Worm (Caenorhabditis elegans): ENCODE data around the gene sec-22.

DNA sequence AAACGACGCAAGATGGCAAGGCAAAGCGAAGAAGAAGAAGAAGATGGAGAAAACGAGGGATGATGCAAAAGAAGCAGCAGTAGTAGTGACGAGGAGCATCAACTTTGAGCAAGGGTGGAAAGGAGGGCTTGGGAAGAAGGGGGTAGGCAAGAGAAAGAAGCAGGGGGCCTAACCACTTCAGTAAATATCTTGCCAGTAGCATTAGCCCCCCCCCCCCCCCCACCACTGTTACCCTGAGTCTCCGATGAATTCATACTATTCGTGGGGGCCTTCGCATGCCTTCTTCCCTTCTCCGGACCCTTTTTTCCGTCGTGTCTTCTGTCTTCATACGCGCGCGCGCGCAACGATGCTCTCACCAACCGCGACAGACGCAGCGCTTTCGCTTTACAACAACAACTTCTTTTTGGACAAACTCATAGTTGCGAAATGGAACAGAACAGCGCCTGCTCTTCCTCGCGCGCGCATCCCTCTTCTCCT lies 13.5 kb upstream of the sec-22 start:
- TF ChIP-seq klf-2 (GFP tag; conservative IDR thresholded peaks at IDR 0.05) (no peak), ref-1 (GFP tag; conservative IDR thresholded peaks at IDR 0.05) (no peak), flt-1 (GFP tag; IDR thresholded peaks at IDR 0.05) (no peak), med-1 (GFP tag; optimal IDR thresholded peaks at IDR 0.05; ENCODE audit: insufficient read depth) (no peak), cog-1 (tag; optimal IDR thresholded peaks at IDR 0.05) (no peak), ztf-23 (GFP tag; IDR thresholded peaks at IDR 0.05) (peak; percentile 52; the same call in 1 of the 2 replicates), ztf-29 (GFP tag; IDR thresholded peaks at IDR 0.05) (no peak), T22C8.4 (GFP tag; IDR thresholded peaks at IDR 0.05) (no peak)
